Fruit fly (Drosophila melanogaster): ENCODE data around the gene CG33509.

DNA sequence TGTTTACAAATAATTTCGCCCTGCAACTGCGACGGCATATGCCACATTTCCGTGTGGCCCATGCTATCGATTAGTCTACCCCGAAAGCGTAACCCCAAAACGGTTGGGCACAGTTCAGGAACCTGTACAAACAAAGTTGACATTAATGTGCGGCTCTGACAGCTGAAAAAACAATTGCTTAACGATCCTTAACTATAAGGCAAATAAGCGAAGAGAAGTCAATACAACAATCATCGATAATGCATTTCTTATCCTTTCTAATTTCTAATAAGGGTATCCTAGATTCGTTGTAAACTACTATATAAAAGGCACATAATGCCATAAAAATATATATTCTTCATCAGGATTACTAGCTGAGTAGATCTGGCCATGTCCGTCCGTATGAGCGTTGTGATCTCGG is 25.5 kb upstream of the CG33509 start:
- no peak for TF ChIP-seq bsh (GFP tag; optimal IDR thresholded peaks at IDR 0.05)
- no peak for TF ChIP-seq CG7271 (tag; optimal IDR thresholded peaks at IDR 0.05)
- no peak for TF ChIP-seq CG10147 (GFP tag; optimal IDR thresholded peaks at IDR 0.05)
- no peak for TF ChIP-seq CG3407 (GFP tag; optimal IDR thresholded peaks at IDR 0.05)
- TF ChIP-seq Rfx (GFP tag; IDR thresholded peaks at IDR 0.05) = no peak
